Worm (Caenorhabditis elegans): ENCODE results near the gene F22B7.3.
A peak's percentile ranks its signal among the peaks of the same experiment; 100 is the strongest.

Gene F22B7.3

ce11 chrIII:8652112-8652694 is 3.5 kb downstream of the F22B7.3 start:
- TF ChIP-seq ama-1 (optimal IDR thresholded peaks at IDR 0.05) (peak; percentile 93), ztf-11 (tag; optimal IDR thresholded peaks at IDR 0.05) (no peak), lsy-12 (tag; optimal IDR thresholded peaks at IDR 0.05) (peak; percentile 6)

DNA sequence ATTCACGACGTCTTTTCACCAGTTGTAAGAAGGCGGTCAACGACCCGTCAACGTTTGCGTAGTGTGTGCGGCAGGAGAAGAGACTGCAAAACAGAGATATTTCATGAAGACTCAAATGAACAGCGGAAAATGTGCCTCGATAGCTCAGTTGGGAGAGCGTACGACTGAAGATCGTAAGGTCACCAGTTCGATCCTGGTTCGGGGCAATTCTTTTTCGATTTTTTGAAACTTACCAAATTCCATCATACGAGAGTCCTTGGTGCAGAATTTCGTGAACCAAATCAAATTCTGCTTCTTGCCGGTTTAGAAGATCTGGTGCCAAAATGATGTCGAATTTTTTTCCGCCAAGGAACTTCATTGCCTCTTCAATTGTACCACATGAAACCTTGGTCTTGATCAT is 4.2 kb downstream of the F22B7.3 start:
- TF ChIP-seq elt-3 (tag; optimal IDR thresholded peaks at IDR 0.05), result peak in 1 of 3 experiments; percentile 64
- TF ChIP-seq mml-1 (tag; optimal IDR thresholded peaks at IDR 0.05), result no peak
- TF ChIP-seq nhr-25 (tag; optimal IDR thresholded peaks at IDR 0.05), result peak; percentile 23
- peak; percentile 71 for TF ChIP-seq lin-39 (tag; optimal IDR thresholded peaks at IDR 0.05)
- TF ChIP-seq ama-1 (optimal IDR thresholded peaks at IDR 0.05), result peak; percentile 95
- TF ChIP-seq ztf-4 (tag; optimal IDR thresholded peaks at IDR 0.05), result peak; percentile 21
- peak; percentile 52 for TF ChIP-seq hmg-11 (tag; optimal IDR thresholded peaks at IDR 0.05)
- TF ChIP-seq nhr-12 (tag; optimal IDR thresholded peaks at IDR 0.05), result no peak
- peak; percentile 21 for TF ChIP-seq nhr-23 (tag; optimal IDR thresholded peaks at IDR 0.05)
- no peak for TF ChIP-seq R02D3.7 (tag; optimal IDR thresholded peaks at IDR 0.05)
- peak; percentile 70 for TF ChIP-seq nhr-43 (tag; optimal IDR thresholded peaks at IDR 0.05; ENCODE audit: poor library complexity, severe bottlenecking)
- peak; percentile 28 for TF ChIP-seq tbx-2 (tag; optimal IDR thresholded peaks at IDR 0.05)
- peak; percentile 36 for TF ChIP-seq nfya-1 (tag; optimal IDR thresholded peaks at IDR 0.05; ENCODE audit: insufficient read depth)

- TF ChIP-seq zag-1 (tag; optimal IDR thresholded peaks at IDR 0.05), result no peak
- peak; percentile 88 for TF ChIP-seq ama-1 (optimal IDR thresholded peaks at IDR 0.05)
These were observed 4.8 kb downstream of the F22B7.3 start for ce11 chrIII:8653457-8653856.

- no peak for TF ChIP-seq egl-5 (tag; optimal IDR thresholded peaks at IDR 0.05)
- no peak for TF ChIP-seq elt-1 (tag; optimal IDR thresholded peaks at IDR 0.05)
- TF ChIP-seq nfya-1 (tag; optimal IDR thresholded peaks at IDR 0.05; ENCODE audit: insufficient read depth), result peak; percentile 18
- peak; percentile 50 for TF ChIP-seq jun-1 (tag; optimal IDR thresholded peaks at IDR 0.05)
- no peak for TF ChIP-seq ZK546.5 (tag; optimal IDR thresholded peaks at IDR 0.05)
- no peak for TF ChIP-seq nhr-28 (tag; optimal IDR thresholded peaks at IDR 0.05)
- TF ChIP-seq nhr-12 (tag; optimal IDR thresholded peaks at IDR 0.05), result no peak
- TF ChIP-seq ama-1 (optimal IDR thresholded peaks at IDR 0.05), result peak; percentile 30
- TF ChIP-seq ztf-11 (tag; optimal IDR thresholded peaks at IDR 0.05), result no peak
- no peak for TF ChIP-seq zag-1 (tag; optimal IDR thresholded peaks at IDR 0.05)
- TF ChIP-seq pqm-1 (tag; optimal IDR thresholded peaks at IDR 0.05), result peak; percentile 64
- TF ChIP-seq aly-2 (tag; optimal IDR thresholded peaks at IDR 0.05), result no peak
- no peak for TF ChIP-seq ztf-4 (tag; optimal IDR thresholded peaks at IDR 0.05)
- no peak for TF ChIP-seq nhr-25 (tag; optimal IDR thresholded peaks at IDR 0.05)
- peak; percentile 50 for TF ChIP-seq elt-2 (tag; optimal IDR thresholded peaks at IDR 0.05)
- TF ChIP-seq hmg-11 (tag; optimal IDR thresholded peaks at IDR 0.05), result no peak
- TF ChIP-seq pha-4 (tag; optimal IDR thresholded peaks at IDR 0.05), result peak; percentile 95
- no peak for TF ChIP-seq unc-62 (GFP tag; optimal IDR thresholded peaks at IDR 0.05)
These were observed 5.2 kb downstream of the F22B7.3 start, which contains the start of gene F22B7.9 for ce11 chrIII:8653875-8654386. F22B7.9 (minus strand) TSS chrIII:8653925.

ce11 chrIII:8654400-8654980 is 5.8 kb downstream of the F22B7.3 start:
- peak; percentile 24 for TF ChIP-seq lin-39 (tag; optimal IDR thresholded peaks at IDR 0.05)
- peak; percentile 49 for TF ChIP-seq nhr-43 (tag; optimal IDR thresholded peaks at IDR 0.05; ENCODE audit: poor library complexity, severe bottlenecking)
- peak; percentile 2 for TF ChIP-seq nhr-25 (tag; optimal IDR thresholded peaks at IDR 0.05)
- TF ChIP-seq elt-1 (tag; optimal IDR thresholded peaks at IDR 0.05), result no peak

DNA sequence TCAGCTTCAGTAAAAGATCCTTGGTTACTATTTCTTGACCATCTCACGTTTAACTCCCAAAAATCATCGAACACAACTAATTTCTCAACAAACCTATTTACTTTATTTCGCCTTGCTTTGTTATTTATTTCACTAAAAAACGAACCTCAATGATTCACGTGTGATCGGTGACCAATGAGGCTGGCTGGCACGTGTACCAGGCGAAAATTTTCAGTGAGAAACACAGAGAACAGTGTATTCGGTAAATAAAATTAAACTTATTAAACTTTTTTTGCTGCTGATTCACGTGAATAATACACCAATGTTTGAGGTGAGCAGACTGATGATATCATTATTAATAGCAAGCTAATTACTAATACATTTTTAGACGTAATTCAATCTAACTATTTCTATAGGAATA is 6.7 kb downstream of the F22B7.3 start:
- no peak for TF ChIP-seq nhr-76 (tag; optimal IDR thresholded peaks at IDR 0.05)
- peak; percentile 71 for TF ChIP-seq mml-1 (tag; optimal IDR thresholded peaks at IDR 0.05)
- no peak for TF ChIP-seq nhr-28 (tag; optimal IDR thresholded peaks at IDR 0.05)
- TF ChIP-seq nfya-1 (tag; optimal IDR thresholded peaks at IDR 0.05; ENCODE audit: insufficient read depth), result peak; percentile 5
- peak; percentile 7 for TF ChIP-seq nhr-25 (tag; optimal IDR thresholded peaks at IDR 0.05)
